Worm (Caenorhabditis elegans) whole organism, L2 larva: ENCODE data around the gene enri-1.

Source experiments
- C34F6.9 ChIP-seq: fragments of 150-350 bp; optimal IDR thresholded peaks from 2 replicates; lab custom pipeline; 2014; ENCODE audit warnings: missing biosample characterization, missing genetic modification characterization
- F13H6.1 ChIP-seq: sonication (generic microtip); optimal IDR thresholded peaks from 2 replicates; lab custom pipeline; 2016; ENCODE audit warnings: missing genetic modification characterization, missing compliant biosample characterization
- R02D3.7 ChIP-seq: fragments of 150-350 bp; optimal IDR thresholded peaks from 2 replicates; lab custom pipeline; 2014; ENCODE audit warnings: missing biosample characterization, missing genetic modification characterization
- Y55F3AM.14 ChIP-seq: fragments of 200-800 bp; sonication (Bioruptor generic); optimal IDR thresholded peaks from 2 replicates; lab custom pipeline; 2018; ENCODE audit warnings: mild to moderate bottlenecking, missing genetic modification characterization, missing compliant biosample characterization
- alr-1 ChIP-seq: fragments of 150-350 bp; optimal IDR thresholded peaks from 2 replicates; lab custom pipeline; 2014; ENCODE audit warnings: missing biosample characterization, missing genetic modification characterization
- aly-2 ChIP-seq: fragments of 150-350 bp; optimal IDR thresholded peaks from 2 replicates; lab custom pipeline; 2014; ENCODE audit warnings: missing biosample characterization, missing genetic modification characterization
- blmp-1 ChIP-seq: sonication (generic microtip); optimal IDR thresholded peaks from 2 replicates; lab custom pipeline; 2017; ENCODE audit warnings: missing genetic modification characterization, mild to moderate bottlenecking, missing compliant biosample characterization, antibody characterized with exemption, moderate library complexity; ENCODE audit not compliant: insufficient read depth
- ceh-16 ChIP-seq: fragments of 150-350 bp; optimal IDR thresholded peaks from 2 replicates; lab custom pipeline; 2014; ENCODE audit warnings: missing biosample characterization, missing genetic modification characterization
- ceh-82 ChIP-seq: fragments of 150-350 bp; optimal IDR thresholded peaks from 2 replicates; lab custom pipeline; 2014; ENCODE audit warnings: missing biosample characterization, missing genetic modification characterization
- egl-27 ChIP-seq: sonication (generic microtip); optimal IDR thresholded peaks from 3 replicates; lab custom pipeline; 2017; ENCODE audit warnings: missing biosample characterization, missing genetic modification reagents, missing genetic modification characterization
- elt-1 ChIP-seq: fragments of 150-350 bp; optimal IDR thresholded peaks from 2 replicates; lab custom pipeline; 2014; ENCODE audit warnings: missing biosample characterization, missing genetic modification characterization
- fos-1 ChIP-seq: fragments of 150-350 bp; optimal IDR thresholded peaks from 2 replicates; lab custom pipeline; 2014; ENCODE audit warnings: missing biosample characterization, missing genetic modification characterization
- gmeb-1 ChIP-seq: fragments of 150-350 bp; optimal IDR thresholded peaks from 2 replicates; lab custom pipeline; 2014; ENCODE audit warnings: missing biosample characterization, missing genetic modification characterization
- lin-13 ChIP-seq: fragments of 150-350 bp; optimal IDR thresholded peaks from 2 replicates; lab custom pipeline; 2014; ENCODE audit warnings: missing biosample characterization, missing genetic modification reagents, missing genetic modification characterization
- lin-39 ChIP-seq: fragments of 150-350 bp; optimal IDR thresholded peaks from 2 replicates; lab custom pipeline; 2014; ENCODE audit warnings: missing biosample characterization, missing genetic modification reagents, missing genetic modification characterization
- lsy-2 ChIP-seq, 2 experiments: fragments of 150-350 bp in 1 of 2; sonication (generic microtip) in 1 of 2; optimal IDR thresholded peaks; 2 replicates each; lab custom pipeline; 2014 to 2017; ENCODE audit warnings: missing biosample characterization in 2 of 2, missing genetic modification characterization in 2 of 2
- mab-5 ChIP-seq: fragments of 150-350 bp; optimal IDR thresholded peaks from 2 replicates; lab custom pipeline; 2014; ENCODE audit warnings: missing biosample characterization, missing genetic modification characterization
- mbf-1 ChIP-seq: sonication (generic microtip); optimal IDR thresholded peaks from 2 replicates; lab custom pipeline; 2017; ENCODE audit warnings: missing biosample characterization, missing genetic modification characterization
- mdl-1 ChIP-seq, 2 experiments: fragments of 150-350 bp in 1 of 2; sonication (generic microtip) in 1 of 2; optimal IDR thresholded peaks; 2 replicates each; lab custom pipeline; 2017; ENCODE audit warnings: missing biosample characterization in 2 of 2, missing genetic modification characterization in 2 of 2
- nhr-11 ChIP-seq: fragments of 150-350 bp; optimal IDR thresholded peaks from 2 replicates; lab custom pipeline; 2014; ENCODE audit warnings: missing biosample characterization, missing genetic modification characterization
- nhr-129 ChIP-seq: fragments of 150-350 bp; optimal IDR thresholded peaks from 2 replicates; lab custom pipeline; 2014; ENCODE audit warnings: missing biosample characterization, missing genetic modification characterization
- nhr-6 ChIP-seq: fragments of 150-350 bp; optimal IDR thresholded peaks from 2 replicates; lab custom pipeline; 2014; ENCODE audit warnings: missing biosample characterization, missing genetic modification characterization
- nhr-77 ChIP-seq: fragments of 150-350 bp; optimal IDR thresholded peaks from 2 replicates; lab custom pipeline; 2014; ENCODE audit warnings: missing biosample characterization, missing genetic modification characterization
- peb-1 ChIP-seq: fragments of 150-350 bp; optimal IDR thresholded peaks from 2 replicates; lab custom pipeline; 2014; ENCODE audit warnings: missing biosample characterization, missing genetic modification characterization
- skn-1 ChIP-seq: sonication (generic microtip); optimal IDR thresholded peaks from 2 replicates; lab custom pipeline; 2017; ENCODE audit warnings: missing biosample characterization, missing genetic modification characterization
- sma-3 ChIP-seq: sonication (generic microtip); optimal IDR thresholded peaks from 2 replicates; lab custom pipeline; 2016; ENCODE audit warnings: missing genetic modification reagents, missing genetic modification characterization, missing compliant biosample characterization
- sma-9 ChIP-seq, 2 experiments: fragments of 150-350 bp in 1 of 2; sonication (generic microtip) in 1 of 2; optimal IDR thresholded peaks; 2 replicates each; lab custom pipeline; 2014 to 2016; ENCODE audit warnings: missing genetic modification characterization in 2 of 2, mild to moderate bottlenecking in 1 of 2, missing biosample characterization in 1 of 2, missing compliant biosample characterization in 1 of 2, missing genetic modification reagents in 1 of 2, moderate library complexity in 1 of 2
- unc-39 ChIP-seq: fragments of 150-350 bp; optimal IDR thresholded peaks from 2 replicates; lab custom pipeline; 2014; ENCODE audit warnings: missing biosample characterization, missing genetic modification characterization
- unc-55 ChIP-seq: fragments of 150-350 bp; sonication (generic microtip); optimal IDR thresholded peaks from 3 replicates; lab custom pipeline; 2014; ENCODE audit warnings: missing biosample characterization, missing genetic modification reagents, missing genetic modification characterization
- zag-1 ChIP-seq: fragments of 150-350 bp; optimal IDR thresholded peaks from 2 replicates; lab custom pipeline; 2014; ENCODE audit warnings: missing biosample characterization, missing genetic modification characterization
- ztf-1 ChIP-seq: fragments of 200-800 bp; sonication (Bioruptor generic); conservative IDR thresholded peaks from 2 replicates; pipeline ENCODE4 v1.3.6; 2022; ENCODE audit warnings: missing genetic modification characterization, missing compliant biosample characterization

The enri-1 gene

DNA sequence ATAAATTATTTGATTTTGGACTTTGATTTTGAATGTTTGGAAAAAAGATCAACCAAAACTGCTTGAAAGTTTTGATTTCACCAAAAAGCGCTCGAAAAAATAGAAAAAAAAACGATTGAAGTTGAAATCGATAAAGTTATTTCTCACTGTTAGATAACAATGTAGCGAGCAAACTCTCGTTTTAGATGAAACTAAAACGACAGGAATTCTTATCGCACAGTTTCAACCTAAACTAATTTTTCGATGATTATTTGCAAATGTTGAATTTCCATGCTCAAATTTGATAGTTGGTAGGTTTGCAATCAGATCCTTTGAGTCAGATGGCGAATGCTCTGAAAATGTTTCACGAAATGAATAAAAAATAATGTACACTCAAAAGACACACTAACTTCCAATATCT, 48.9 kb downstream of the enri-1 start:
- TF ChIP-seq R02D3.7 (no peak), fos-1 (tag; lab: Kevin White, UChicago) (peak; percentile 74)

- TF ChIP-seq mdl-1 (tag; optimal IDR thresholded peaks at IDR 0.05; lab: Kevin White, UChicago) (no peak), nhr-11 (no peak), egl-27 (tag; lab: Kevin White, UChicago) (no peak), sma-3 (GFP tag; lab: Kevin White, UChicago) (no peak), ceh-82 (tag; lab: Kevin White, UChicago) (no peak)
These were observed 49.4 kb downstream of the enri-1 start, which contains the start of gene K09F6.7 for ce11 chrII:2292027-2292426. Gene K09F6.7 (minus strand): TSS chrII:2292127.

- no peak for TF ChIP-seq gmeb-1 (tag; lab: Kevin White, UChicago)
- no peak for TF ChIP-seq lin-39 (tag; lab: Kevin White, UChicago)
- TF ChIP-seq ztf-1, result no peak
- peak; percentile 72 for TF ChIP-seq unc-55 (GFP tag; lab: Kevin White, UChicago)
- TF ChIP-seq alr-1, result no peak
- TF ChIP-seq skn-1 (tag; lab: Kevin White, UChicago), result no peak
- TF ChIP-seq sma-9 (GFP tag; optimal IDR thresholded peaks at IDR 0.05; lab: Kevin White, UChicago), result peak; percentile 66
- no peak for TF ChIP-seq sma-9 (tag; optimal IDR thresholded peaks at IDR 0.05; lab: Kevin White, UChicago)
- no peak for TF ChIP-seq peb-1
- TF ChIP-seq elt-1 (tag; lab: Kevin White, UChicago), result no peak
- no peak for TF ChIP-seq aly-2 (tag; lab: Kevin White, UChicago)
- TF ChIP-seq mbf-1 (tag; lab: Kevin White, UChicago), result no peak
- TF ChIP-seq nhr-129 (tag; lab: Kevin White, UChicago), result peak; percentile 18
- no peak for TF ChIP-seq nhr-6
- peak; percentile 2 for TF ChIP-seq mab-5 (tag; lab: Kevin White, UChicago)
- no peak for TF ChIP-seq nhr-77 (tag; lab: Kevin White, UChicago)
- TF ChIP-seq lin-13, result no peak
- TF ChIP-seq ceh-16 (tag; lab: Kevin White, UChicago), result no peak
- no peak for TF ChIP-seq ceh-82 (tag; lab: Kevin White, UChicago)
- TF ChIP-seq blmp-1 (tag; lab: Kevin White, UChicago), result no peak
- no peak for TF ChIP-seq Y55F3AM.14
- TF ChIP-seq zag-1, result no peak
- no peak for TF ChIP-seq R02D3.7
- no peak for TF ChIP-seq unc-39 (tag; lab: Kevin White, UChicago)
- TF ChIP-seq egl-27 (tag; lab: Kevin White, UChicago), result no peak
- no peak for TF ChIP-seq mdl-1 (tag; optimal IDR thresholded peaks at IDR 0.05; lab: Kevin White, UChicago)
- no peak for TF ChIP-seq F13H6.1
- peak in 1 of 2 experiments; percentile 20 for TF ChIP-seq lsy-2 (tag; optimal IDR thresholded peaks at IDR 0.05; lab: Kevin White, UChicago)
These were observed 52.0 kb downstream of the enri-1 start for ce11 chrII:2289441-2289840.

- TF ChIP-seq sma-9 (GFP tag; optimal IDR thresholded peaks at IDR 0.05; lab: Kevin White, UChicago) (peak; percentile 17), sma-9 (tag; optimal IDR thresholded peaks at IDR 0.05; lab: Kevin White, UChicago) (no peak), C34F6.9 (no peak), unc-55 (GFP tag; lab: Kevin White, UChicago) (peak; percentile 25), nhr-129 (tag; lab: Kevin White, UChicago) (no peak)
These were observed 52.6 kb downstream of the enri-1 start, which contains the start of the genes K09F6.10 and K09F6.13 for ce11 chrII:2288798-2289197. Gene K09F6.10 (minus strand): TSS chrII:2288883. Gene K09F6.13 (plus strand): TSS chrII:2289114.
